Worm (Caenorhabditis elegans): Measurements from ENCODE around the gene fbxb-24.

- TF ChIP-seq T22C8.4 (GFP tag; IDR thresholded peaks at IDR 0.05) (no peak), ref-1 (GFP tag; conservative IDR thresholded peaks at IDR 0.05) (no peak), med-1 (GFP tag; optimal IDR thresholded peaks at IDR 0.05; ENCODE audit: insufficient read depth) (no peak), cog-1 (tag; optimal IDR thresholded peaks at IDR 0.05) (no peak), tab-1 (GFP tag; IDR thresholded peaks at IDR 0.05) (no peak), flt-1 (GFP tag; IDR thresholded peaks at IDR 0.05) (no peak), ztf-29 (GFP tag; IDR thresholded peaks at IDR 0.05) (no peak)
Measured at ce11 chrIII:11917525-11917924, 8.8 kb downstream of the fbxb-24 start.
